Worm (Caenorhabditis elegans): Measurements from ENCODE around the gene D1044.4.

D1044.4 gene

ce11 chrIII:5550193-5550592 lies 28.4 kb upstream of the D1044.4 start:
- TF ChIP-seq flt-1 (GFP tag; IDR thresholded peaks at IDR 0.05) (no peak), ceh-13 (GFP tag; optimal IDR thresholded peaks at IDR 0.05) (no peak), hmbx-1 (tag; optimal IDR thresholded peaks at IDR 0.05) (no peak), ama-1 (optimal IDR thresholded peaks at IDR 0.05) (no peak), sea-1 (GFP tag; conservative IDR thresholded peaks at IDR 0.05) (no peak), tra-4 (tag; optimal IDR thresholded peaks at IDR 0.05) (no peak), pes-1 (GFP tag; IDR thresholded peaks at IDR 0.05) (no peak), F13C5.2 (tag; optimal IDR thresholded peaks at IDR 0.05) (no peak), scrt-1 (GFP tag; IDR thresholded peaks at IDR 0.05) (no peak), tbx-11 (GFP tag; IDR thresholded peaks at IDR 0.05) (no peak)

DNA sequence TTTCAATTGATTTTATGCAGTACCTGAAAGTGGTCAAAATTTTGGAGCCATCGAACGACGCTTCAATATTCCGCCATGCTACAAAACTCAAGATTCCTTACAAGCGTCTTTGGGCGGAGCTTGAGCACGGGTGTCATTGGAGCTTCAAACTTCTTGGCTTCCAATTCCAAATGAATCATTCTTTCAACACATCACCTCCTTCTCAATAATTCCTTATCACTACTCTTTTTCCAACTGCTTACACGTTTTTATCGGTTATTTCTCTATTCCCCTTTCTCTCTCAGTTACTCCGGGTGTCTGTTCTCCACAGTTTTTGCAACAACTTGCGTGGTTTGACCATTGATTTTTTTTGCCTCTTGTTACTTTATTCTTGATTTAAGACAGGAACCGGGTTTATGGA lies 24.9 kb upstream of the D1044.4 start, which contains the start of gene F09F7.5:
F09F7.5 (plus strand) TSS at position 258 of the 400 bp plus-strand sequence.
- TF ChIP-seq hnd-1 (tag; optimal IDR thresholded peaks at IDR 0.05) (no peak), sea-1 (GFP tag; conservative IDR thresholded peaks at IDR 0.05) (no peak), hmbx-1 (tag; optimal IDR thresholded peaks at IDR 0.05) (no peak), ets-7 (tag; optimal IDR thresholded peaks at IDR 0.05) (no peak), hmg-4 (GFP tag; optimal IDR thresholded peaks at IDR 0.05) (no peak), tbx-37 (GFP tag; conservative IDR thresholded peaks at IDR 0.05) (no peak), ceh-36 (tag; optimal IDR thresholded peaks at IDR 0.05) (no peak), tbx-11 (GFP tag; IDR thresholded peaks at IDR 0.05) (no peak), pes-1 (GFP tag; IDR thresholded peaks at IDR 0.05) (no peak), F13C5.2 (tag; optimal IDR thresholded peaks at IDR 0.05) (no peak), scrt-1 (GFP tag; IDR thresholded peaks at IDR 0.05) (no peak), B0310.2 (tag; optimal IDR thresholded peaks at IDR 0.05) (no peak), ceh-13 (GFP tag; optimal IDR thresholded peaks at IDR 0.05) (no peak), flt-1 (GFP tag; IDR thresholded peaks at IDR 0.05) (no peak), ama-1 (optimal IDR thresholded peaks at IDR 0.05) (no peak)

ce11 chrIII:5546309-5546708 lies 24.5 kb upstream of the D1044.4 start:
- TF ChIP-seq hmg-4 (GFP tag; optimal IDR thresholded peaks at IDR 0.05): no peak
- no peak for TF ChIP-seq tbx-37 (GFP tag; conservative IDR thresholded peaks at IDR 0.05)
- TF ChIP-seq pes-1 (GFP tag; IDR thresholded peaks at IDR 0.05): no peak
- no peak for TF ChIP-seq B0310.2 (tag; optimal IDR thresholded peaks at IDR 0.05)
- TF ChIP-seq ceh-36 (tag; optimal IDR thresholded peaks at IDR 0.05): no peak
- no peak for TF ChIP-seq scrt-1 (GFP tag; IDR thresholded peaks at IDR 0.05)
- no peak for TF ChIP-seq ceh-13 (GFP tag; optimal IDR thresholded peaks at IDR 0.05)

- TF ChIP-seq hnd-1 (tag; optimal IDR thresholded peaks at IDR 0.05): no peak
- no peak for TF ChIP-seq ceh-36 (tag; optimal IDR thresholded peaks at IDR 0.05)
- no peak for TF ChIP-seq tbx-37 (GFP tag; conservative IDR thresholded peaks at IDR 0.05)
- TF ChIP-seq ceh-13 (GFP tag; optimal IDR thresholded peaks at IDR 0.05): no peak
These were observed 22.0 kb upstream of the D1044.4 start, which contains the start of gene D1044.1 for ce11 chrIII:5543727-5544345. Gene D1044.1 (plus strand): TSS chrIII:5544295.

- TF ChIP-seq tra-4 (tag; optimal IDR thresholded peaks at IDR 0.05) (no peak), hmg-4 (GFP tag; optimal IDR thresholded peaks at IDR 0.05) (no peak), ceh-13 (GFP tag; optimal IDR thresholded peaks at IDR 0.05) (no peak)
These were observed 21.2 kb upstream of the D1044.4 start, which contains the start of gene D1044.6 for ce11 chrIII:5543050-5543449. Gene D1044.6 (minus strand): TSS chrIII:5543177.

DNA sequence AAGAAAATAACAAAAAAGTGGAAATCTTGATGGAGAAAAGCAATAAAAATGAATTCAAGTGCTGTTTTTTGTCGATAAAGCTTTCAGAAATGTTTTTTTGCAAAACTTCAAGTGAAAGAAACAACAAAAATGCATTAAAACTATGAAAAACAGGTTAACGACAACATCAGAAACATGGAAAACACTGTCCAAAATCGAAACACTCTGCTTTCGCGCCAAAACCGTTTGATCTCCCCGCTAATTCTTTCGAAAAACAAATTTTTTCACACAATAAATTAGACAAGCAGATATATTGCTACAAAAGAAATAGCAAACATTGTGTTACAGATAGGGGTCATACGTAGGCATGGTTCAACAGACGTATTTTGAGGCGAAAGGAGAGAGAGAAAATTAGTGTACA lies 19.9 kb upstream of the D1044.4 start:
- TF ChIP-seq tbx-37 (GFP tag; conservative IDR thresholded peaks at IDR 0.05) (no peak), hmg-4 (GFP tag; optimal IDR thresholded peaks at IDR 0.05) (no peak), tbx-11 (GFP tag; IDR thresholded peaks at IDR 0.05) (no peak), sea-1 (GFP tag; conservative IDR thresholded peaks at IDR 0.05) (no peak), B0310.2 (tag; optimal IDR thresholded peaks at IDR 0.05) (no peak), ceh-13 (GFP tag; optimal IDR thresholded peaks at IDR 0.05) (no peak), pes-1 (GFP tag; IDR thresholded peaks at IDR 0.05) (no peak), ets-7 (tag; optimal IDR thresholded peaks at IDR 0.05) (no peak), ama-1 (optimal IDR thresholded peaks at IDR 0.05) (no peak), ceh-36 (tag; optimal IDR thresholded peaks at IDR 0.05) (no peak)

ce11 chrIII:5525973-5526372 lies 4.1 kb upstream of the D1044.4 start, which contains the start of gene dex-1:
Gene dex-1 (plus strand): TSS chrIII:5526104.
- no peak for TF ChIP-seq F13C5.2 (tag; optimal IDR thresholded peaks at IDR 0.05)
- TF ChIP-seq hnd-1 (tag; optimal IDR thresholded peaks at IDR 0.05): no peak
- no peak for TF ChIP-seq aly-1 (tag; optimal IDR thresholded peaks at IDR 0.05)
- no peak for TF ChIP-seq hmbx-1 (tag; optimal IDR thresholded peaks at IDR 0.05)
- no peak for TF ChIP-seq hmg-4 (GFP tag; optimal IDR thresholded peaks at IDR 0.05)
- TF ChIP-seq scrt-1 (GFP tag; IDR thresholded peaks at IDR 0.05): no peak
- no peak for TF ChIP-seq tra-4 (tag; optimal IDR thresholded peaks at IDR 0.05)
- TF ChIP-seq ama-1 (optimal IDR thresholded peaks at IDR 0.05): no peak
- no peak for TF ChIP-seq ceh-36 (tag; optimal IDR thresholded peaks at IDR 0.05)
- no peak for TF ChIP-seq tbx-37 (GFP tag; conservative IDR thresholded peaks at IDR 0.05)
- TF ChIP-seq sea-1 (GFP tag; conservative IDR thresholded peaks at IDR 0.05): no peak
- TF ChIP-seq ceh-13 (GFP tag; optimal IDR thresholded peaks at IDR 0.05): no peak

DNA sequence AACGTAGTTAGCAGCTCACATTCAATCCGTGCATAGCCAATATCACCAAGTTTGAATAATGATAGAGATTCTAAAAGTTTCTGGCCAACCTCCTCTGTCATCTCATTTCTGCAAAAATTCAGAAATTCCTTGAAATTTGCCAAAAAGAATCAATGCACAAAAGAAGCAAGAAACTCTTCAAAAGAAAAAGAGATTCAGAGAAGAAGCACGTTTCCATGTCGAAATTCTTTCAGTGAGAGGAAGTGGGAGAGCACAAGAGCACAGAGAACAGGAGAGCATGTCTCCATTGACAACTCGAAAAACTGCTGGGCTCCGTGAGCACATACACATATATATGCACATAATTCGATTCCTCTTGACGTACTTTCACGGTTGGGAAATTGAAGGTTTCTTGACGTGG lies 4.4 kb downstream of the D1044.4 start, which contains the start of gene nekl-4:
nekl-4 (minus strand) TSS at position 101 of the 400 bp plus-strand sequence.
- TF ChIP-seq ceh-13 (GFP tag; optimal IDR thresholded peaks at IDR 0.05): no peak
- no peak for TF ChIP-seq tbx-37 (GFP tag; conservative IDR thresholded peaks at IDR 0.05)
- no peak for TF ChIP-seq tra-4 (tag; optimal IDR thresholded peaks at IDR 0.05)
- TF ChIP-seq scrt-1 (GFP tag; IDR thresholded peaks at IDR 0.05): no peak
- no peak for TF ChIP-seq hmbx-1 (tag; optimal IDR thresholded peaks at IDR 0.05)
- no peak for TF ChIP-seq tbx-11 (GFP tag; IDR thresholded peaks at IDR 0.05)
- no peak for TF ChIP-seq hmg-4 (GFP tag; optimal IDR thresholded peaks at IDR 0.05)
- no peak for TF ChIP-seq F13C5.2 (tag; optimal IDR thresholded peaks at IDR 0.05)
- no peak for TF ChIP-seq ceh-36 (tag; optimal IDR thresholded peaks at IDR 0.05)

Data from whole organism, early embryonic.